Worm (Caenorhabditis elegans) whole organism, L4 larva: ENCODE results near the gene sto-2.

ENCODE experiments used
- D1046.2 ChIP-seq: fragments of 200-800 bp; sonication (Bioruptor generic); IDR thresholded peaks from 2 replicates; pipeline ENCODE4 v1.3.6; 2022; ENCODE audit warnings: missing genetic modification characterization, missing compliant biosample characterization
- F26F4.8 ChIP-seq: fragments of 200-800 bp; sonication (Bioruptor generic); conservative IDR thresholded peaks from 2 replicates; pipeline ENCODE4 v1.3.6; 2022; ENCODE audit warnings: missing genetic modification characterization, missing compliant biosample characterization
- R02D3.7 ChIP-seq: fragments of 150-350 bp; sonication (generic microtip); optimal IDR thresholded peaks from 3 replicates; lab custom pipeline; 2014; ENCODE audit warnings: missing biosample characterization, missing genetic modification characterization
- T20F7.1 ChIP-seq: fragments of 200-800 bp; sonication (Bioruptor generic); optimal IDR thresholded peaks from 2 replicates; lab custom pipeline; 2018; ENCODE audit warnings: mild to moderate bottlenecking, missing genetic modification characterization, missing compliant biosample characterization
- Y5F2A.4 ChIP-seq: fragments of 200-800 bp; sonication (Bioruptor generic); optimal IDR thresholded peaks from 2 replicates; lab custom pipeline; 2018; ENCODE audit warnings: mild to moderate bottlenecking, missing genetic modification characterization, missing compliant biosample characterization
- ZK546.5 ChIP-seq, 2 experiments: sonication (generic microtip); optimal IDR thresholded peaks; 2 replicates each; lab custom pipeline; 2017; ENCODE audit warnings: missing biosample characterization in 2 of 2, missing genetic modification characterization in 2 of 2
- aha-1 ChIP-seq: fragments of 150-350 bp; peaks from one replicate; lab custom pipeline; 2014; ENCODE audit warnings: missing biosample characterization, missing genetic modification characterization
- aly-2 ChIP-seq: sonication (generic microtip); optimal IDR thresholded peaks from 2 replicates; lab custom pipeline; 2018; ENCODE audit warnings: missing biosample characterization, missing genetic modification characterization
- ama-1 ChIP-seq: fragments of 150-350 bp; optimal IDR thresholded peaks from 2 replicates; lab custom pipeline; 2014; ENCODE audit warnings: inconsistent platforms, mixed read lengths
- arid-1 ChIP-seq: fragments of 200-800 bp; sonication (Bioruptor generic); conservative IDR thresholded peaks from 2 replicates; pipeline ENCODE4 v1.3.6; 2022; ENCODE audit warnings: missing genetic modification reagents, missing genetic modification characterization, missing compliant biosample characterization
- attf-4 ChIP-seq: sonication (generic microtip); optimal IDR thresholded peaks from 3 replicates; lab custom pipeline; 2017; ENCODE audit warnings: missing biosample characterization, missing genetic modification characterization
- ceh-28 ChIP-seq: fragments of 150-350 bp; optimal IDR thresholded peaks from 2 replicates; lab custom pipeline; 2014; ENCODE audit warnings: missing biosample characterization, missing genetic modification reagents, missing genetic modification characterization
- ceh-44 ChIP-seq: fragments of 200-800 bp; sonication (Bioruptor generic); IDR thresholded peaks from 2 replicates; pipeline ENCODE4 v1.3.6; 2022; ENCODE audit warnings: missing genetic modification reagents, missing genetic modification characterization, missing compliant biosample characterization
- daf-19 ChIP-seq: fragments of 200-800 bp; sonication (Bioruptor generic); conservative IDR thresholded peaks from 2 replicates; pipeline ENCODE4 v1.3.6; 2022; ENCODE audit warnings: missing genetic modification characterization, missing compliant biosample characterization
- dmd-6 ChIP-seq: fragments of 200-800 bp; sonication (Bioruptor generic); IDR thresholded peaks from 2 replicates; pipeline ENCODE4 v1.3.6; 2022; ENCODE audit warnings: missing genetic modification reagents, missing genetic modification characterization, missing compliant biosample characterization
- dmd-8 ChIP-seq: fragments of 200-800 bp; sonication (Bioruptor generic); IDR thresholded peaks from 2 replicates; pipeline ENCODE4 v1.3.6; 2022; ENCODE audit warnings: missing genetic modification characterization, missing compliant biosample characterization
- dmd-9 ChIP-seq: fragments of 200-800 bp; sonication (Bioruptor generic); IDR thresholded peaks from 2 replicates; pipeline ENCODE4 v1.3.6; 2022; ENCODE audit warnings: missing genetic modification reagents, missing genetic modification characterization, missing compliant biosample characterization
- duxl-1 ChIP-seq: sonication (generic microtip); optimal IDR thresholded peaks from 2 replicates; lab custom pipeline; 2016; ENCODE audit warnings: mild to moderate bottlenecking, missing genetic modification characterization, moderate library complexity, missing compliant biosample characterization; ENCODE audit not compliant: poor library complexity
- dve-1 ChIP-seq: sonication (generic microtip); optimal IDR thresholded peaks from 2 replicates; lab custom pipeline; 2017; ENCODE audit warnings: antibody characterized with exemption, mild to moderate bottlenecking, missing genetic modification characterization, missing compliant biosample characterization; ENCODE audit not compliant: insufficient read depth
- gei-8 ChIP-seq: fragments of 200-800 bp; sonication (Bioruptor generic); optimal IDR thresholded peaks from 2 replicates; lab custom pipeline; 2018; ENCODE audit warnings: mild to moderate bottlenecking, missing genetic modification characterization, missing compliant biosample characterization
- hlh-11 ChIP-seq: fragments of 200-800 bp; sonication (Bioruptor generic); optimal IDR thresholded peaks from 2 replicates; lab custom pipeline; 2018; ENCODE audit warnings: mild to moderate bottlenecking, missing genetic modification characterization, missing compliant biosample characterization
- lin-13 ChIP-seq: fragments of 150-350 bp; optimal IDR thresholded peaks from 2 replicates; lab custom pipeline; 2014; ENCODE audit warnings: missing biosample characterization, missing genetic modification reagents, missing genetic modification characterization
- lin-15B ChIP-seq: fragments of 150-350 bp; sonication (generic microtip); optimal IDR thresholded peaks from 3 replicates; lab custom pipeline; 2014; ENCODE audit warnings: missing biosample characterization, missing genetic modification characterization
- lin-39 ChIP-seq: fragments of 150-350 bp; optimal IDR thresholded peaks from 2 replicates; lab custom pipeline; 2014; ENCODE audit warnings: missing biosample characterization, missing genetic modification reagents, missing genetic modification characterization
- lsy-2 ChIP-seq, 2 experiments: fragments of 150-350 bp in 1 of 2; sonication (generic microtip) in 1 of 2; optimal IDR thresholded peaks; 2 replicates each; lab custom pipeline; 2014 to 2017; ENCODE audit warnings: missing biosample characterization in 2 of 2, missing genetic modification characterization in 2 of 2
- madf-5 ChIP-seq, 2 experiments: fragments of 200-800 bp; sonication (Bioruptor generic); IDR thresholded peaks; 2 replicates each; pipeline ENCODE4 v1.3.6; 2022; ENCODE audit warnings: missing compliant biosample characterization in 2 of 2, missing genetic modification characterization in 2 of 2
- madf-9 ChIP-seq: fragments of 200-800 bp; sonication (Bioruptor generic); conservative IDR thresholded peaks from 2 replicates; pipeline ENCODE4 v1.3.6; 2022; ENCODE audit warnings: missing genetic modification reagents, missing genetic modification characterization, missing compliant biosample characterization
- mdl-1 ChIP-seq, 2 experiments: fragments of 150-350 bp in 1 of 2; sonication (generic microtip) in 1 of 2; optimal IDR thresholded peaks; 2 replicates each; lab custom pipeline; 2014 to 2017; ENCODE audit warnings: missing biosample characterization in 2 of 2, missing genetic modification characterization in 2 of 2
- mdt-29 ChIP-seq: fragments of 200-800 bp; sonication (Bioruptor generic); IDR thresholded peaks from 2 replicates; pipeline ENCODE4 v1.3.6; 2022; ENCODE audit warnings: missing genetic modification reagents, missing genetic modification characterization, missing compliant biosample characterization
- mxl-2 ChIP-seq: fragments of 200-800 bp; sonication (Bioruptor generic); conservative IDR thresholded peaks from 2 replicates; pipeline ENCODE4 v1.3.6; 2022; ENCODE audit warnings: missing genetic modification reagents, missing genetic modification characterization, missing compliant biosample characterization
- mxl-3 ChIP-seq: fragments of 200-800 bp; sonication (Bioruptor generic); optimal IDR thresholded peaks from 2 replicates; lab custom pipeline; 2018; ENCODE audit warnings: mild to moderate bottlenecking, missing genetic modification characterization, missing compliant biosample characterization
- nhr-28 ChIP-seq: fragments of 150-350 bp; optimal IDR thresholded peaks from 2 replicates; lab custom pipeline; 2014; ENCODE audit warnings: missing biosample characterization, missing genetic modification characterization
- nhr-42 ChIP-seq: fragments of 200-800 bp; sonication (Bioruptor generic); IDR thresholded peaks from 2 replicates; pipeline ENCODE4 v1.3.6; 2022; ENCODE audit warnings: missing genetic modification characterization, missing compliant biosample characterization
- pha-4 ChIP-seq, 2 experiments: fragments of 150-350 bp in 1 of 2; fragments of 200-800 bp in 1 of 2; sonication (Bioruptor generic) in 1 of 2; IDR thresholded peaks in 1 of 2; optimal IDR thresholded peaks in 1 of 2; 2 replicates each; pipeline versions ENCODE4 v1.3.6 to Lab custom; 2014 to 2022; ENCODE audit warnings: missing genetic modification characterization in 2 of 2, missing genetic modification reagents in 2 of 2, missing biosample characterization in 1 of 2, missing compliant biosample characterization in 1 of 2
- saeg-2 ChIP-seq: fragments of 200-800 bp; sonication (Bioruptor generic); IDR thresholded peaks from 2 replicates; pipeline ENCODE4 v1.3.6; 2022; ENCODE audit warnings: missing genetic modification reagents, missing genetic modification characterization, missing compliant biosample characterization
- sdz-12 ChIP-seq: fragments of 200-800 bp; sonication (Bioruptor generic); optimal IDR thresholded peaks from 2 replicates; lab custom pipeline; 2018; ENCODE audit warnings: mild to moderate bottlenecking, missing genetic modification characterization, missing compliant biosample characterization
- set-16 ChIP-seq: fragments of 200-800 bp; sonication (Bioruptor generic); IDR thresholded peaks from 2 replicates; pipeline ENCODE4 v1.3.6; 2022; ENCODE audit warnings: missing genetic modification reagents, missing genetic modification characterization, missing compliant biosample characterization
- snpc-4 ChIP-seq: fragments of 150-350 bp; optimal IDR thresholded peaks from 2 replicates; lab custom pipeline; 2014; ENCODE audit warnings: missing biosample characterization, missing genetic modification characterization
- tra-1 ChIP-seq: fragments of 200-800 bp; sonication (Bioruptor generic); IDR thresholded peaks from 2 replicates; pipeline ENCODE4 v1.3.6; 2022; ENCODE audit warnings: missing genetic modification reagents, missing genetic modification characterization, missing compliant biosample characterization
- unc-130 ChIP-seq: sonication (generic microtip); optimal IDR thresholded peaks from 2 replicates; lab custom pipeline; 2016; ENCODE audit warnings: missing genetic modification reagents, missing genetic modification characterization, missing compliant biosample characterization
- unc-39 ChIP-seq: sonication (generic microtip); optimal IDR thresholded peaks from 2 replicates; lab custom pipeline; 2017; ENCODE audit warnings: missing biosample characterization, missing genetic modification characterization
- unc-62 ChIP-seq, 3 experiments: fragments of 150-350 bp in 1 of 3; sonication (generic microtip); optimal IDR thresholded peaks in 2 of 3; peaks in 1 of 3; 1 replicate in 1 of 3; 2 replicates in 2 of 3; lab custom pipeline; 2014 to 2017; ENCODE audit warnings: missing biosample characterization in 3 of 3, missing genetic modification characterization in 3 of 3, missing genetic modification reagents in 3 of 3, missing genotype in 1 of 3
- zag-1 ChIP-seq: fragments of 150-350 bp; optimal IDR thresholded peaks from 2 replicates; lab custom pipeline; 2014; ENCODE audit warnings: missing biosample characterization, missing genetic modification characterization
- ztf-7 ChIP-seq: fragments of 150-350 bp; optimal IDR thresholded peaks from 2 replicates; lab custom pipeline; 2014; ENCODE audit warnings: missing biosample characterization, missing genetic modification characterization

Gene sto-2

DNA sequence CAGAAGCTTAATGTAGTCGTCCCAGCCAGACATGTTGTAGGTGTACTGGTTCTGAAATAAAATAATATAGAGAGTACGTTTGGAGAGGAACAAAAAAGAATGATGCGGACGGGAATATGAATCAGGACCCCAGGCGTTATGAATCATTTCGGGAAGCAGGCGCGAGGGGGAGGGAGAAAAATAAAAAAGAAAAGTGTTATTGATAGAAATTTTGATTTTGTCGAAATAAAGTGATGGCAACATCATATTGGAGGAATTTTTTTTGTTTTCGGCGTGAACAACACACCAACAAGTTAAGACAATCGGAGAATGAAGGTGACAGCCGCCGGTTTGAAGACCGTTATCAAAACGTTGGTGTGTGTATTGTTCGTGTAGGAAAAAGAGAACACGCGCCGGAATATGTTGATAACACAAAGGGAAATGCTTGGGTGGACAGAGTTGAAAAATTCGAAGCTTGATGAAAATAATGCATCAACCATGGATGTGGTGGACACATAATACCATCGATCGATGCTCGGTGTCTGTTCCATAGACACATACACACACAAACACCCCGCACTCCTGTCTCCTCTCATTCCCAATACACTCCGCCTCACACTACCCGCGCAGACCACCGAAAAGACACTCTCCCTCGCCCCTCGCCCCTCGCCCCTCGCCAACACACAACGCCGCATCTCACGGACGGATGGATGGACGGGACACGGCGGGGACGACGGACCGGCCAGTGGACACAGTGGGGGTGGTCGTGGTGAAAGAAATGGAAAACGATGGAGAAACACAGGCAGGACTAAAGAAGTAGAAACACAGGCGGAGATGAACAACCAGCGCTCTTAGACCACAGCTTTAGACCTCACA, 31.1 kb upstream of the sto-2 start, which contains the start of gene pfn-2 (continued):
- TF ChIP-seq unc-130 (no peak), ZK546.5 (tag; optimal IDR thresholded peaks at IDR 0.05; lab: Kevin White, UChicago) (no peak), madf-5 (GFP tag; IDR thresholded peaks at IDR 0.05; lab: Robert Waterston, UW) (no peak), hlh-11 (tag; lab: Kevin White, UChicago) (peak; percentile 63), daf-19 (GFP tag; lab: Robert Waterston, UW) (no peak), dve-1 (tag; lab: Kevin White, UChicago) (peak; percentile 19), snpc-4 (tag; lab: Kevin White, UChicago) (no peak), mdl-1 (tag; optimal IDR thresholded peaks at IDR 0.05; lab: Kevin White, UChicago) (peak in 1 of 2 experiments; percentile 48), dmd-6 (GFP tag; lab: Robert Waterston, UW) (peak; percentile 40), R02D3.7 (tag; lab: Kevin White, UChicago) (no peak), lsy-2 (tag; optimal IDR thresholded peaks at IDR 0.05; lab: Kevin White, UChicago) (peak in 1 of 2 experiments; percentile 14), dmd-9 (GFP tag; lab: Robert Waterston, UW) (0 out of 2 replicates have a peak, but pooled peaks have one; percentile 32), zag-1 (tag; lab: Kevin White, UChicago) (no peak), mxl-3 (GFP tag; lab: Kevin White, UChicago) (peak; percentile 85), pha-4 (GFP tag; IDR thresholded peaks at IDR 0.05; lab: Robert Waterston, UW) (peak; percentile 5; the same call in 1 of the 2 replicates), pha-4 (tag; optimal IDR thresholded peaks at IDR 0.05; lab: Kevin White, UChicago) (no peak)

- peak; percentile 13 for TF ChIP-seq hlh-11 (tag; lab: Kevin White, UChicago)
- no peak for TF ChIP-seq Y5F2A.4
- no peak for TF ChIP-seq dve-1 (tag; lab: Kevin White, UChicago)
- TF ChIP-seq pha-4 (GFP tag; IDR thresholded peaks at IDR 0.05; lab: Robert Waterston, UW): no peak
- no peak for TF ChIP-seq pha-4 (tag; optimal IDR thresholded peaks at IDR 0.05; lab: Kevin White, UChicago)
- TF ChIP-seq ceh-28 (tag; lab: Kevin White, UChicago): no peak
- no peak for TF ChIP-seq zag-1 (tag; lab: Kevin White, UChicago)
- TF ChIP-seq F26F4.8: no peak
- no peak for TF ChIP-seq unc-39 (tag; lab: Kevin White, UChicago)
- no peak for TF ChIP-seq daf-19 (GFP tag; lab: Robert Waterston, UW)
- no peak for TF ChIP-seq attf-4
- TF ChIP-seq arid-1: no peak
- TF ChIP-seq R02D3.7 (tag; lab: Kevin White, UChicago): no peak
- no peak for TF ChIP-seq dmd-8 (GFP tag; lab: Robert Waterston, UW)
- TF ChIP-seq duxl-1 (tag; lab: Kevin White, UChicago): peak; percentile 47
- TF ChIP-seq nhr-28 (tag; lab: Kevin White, UChicago): peak; percentile 7
- no peak for TF ChIP-seq T20F7.1 (GFP tag; lab: Kevin White, UChicago)
- no peak for TF ChIP-seq saeg-2 (GFP tag; lab: Robert Waterston, UW)
- TF ChIP-seq gei-8 (GFP tag; lab: Kevin White, UChicago): no peak
- no peak for TF ChIP-seq tra-1
- TF ChIP-seq aha-1 (tag; lab: Kevin White, UChicago): peak; percentile 94
- no peak for TF ChIP-seq lin-13 (GFP tag; lab: Kevin White, UChicago)
- peak in 1 of 2 experiments; percentile 5 for TF ChIP-seq unc-62 (GFP tag; optimal IDR thresholded peaks at IDR 0.05 in 1 of 2; lab: Kevin White, UChicago)
- no peak for TF ChIP-seq unc-62 (tag; optimal IDR thresholded peaks at IDR 0.05; lab: Kevin White, UChicago)
- no peak for TF ChIP-seq set-16 (GFP tag; lab: Robert Waterston, UW)
- TF ChIP-seq mxl-2 (GFP tag; lab: Robert Waterston, UW): no peak
- TF ChIP-seq sdz-12: no peak
- no peak for TF ChIP-seq ceh-44
- no peak for TF ChIP-seq aly-2 (tag; lab: Kevin White, UChicago)
- TF ChIP-seq ZK546.5 (tag; optimal IDR thresholded peaks at IDR 0.05; lab: Kevin White, UChicago): no peak
- no peak for TF ChIP-seq ama-1 (lab: Kevin White, UChicago)
- no peak for TF ChIP-seq lin-39 (tag; lab: Kevin White, UChicago)
- no peak for TF ChIP-seq lin-15B (tag; lab: Kevin White, UChicago)
- TF ChIP-seq nhr-42: no peak
- no peak for TF ChIP-seq ztf-7 (tag; lab: Kevin White, UChicago)
- no peak for TF ChIP-seq madf-9 (GFP tag; lab: Robert Waterston, UW)
- no peak for TF ChIP-seq mxl-3 (GFP tag; lab: Kevin White, UChicago)
- no peak for TF ChIP-seq mdt-29 (GFP tag; lab: Robert Waterston, UW)
- no peak for TF ChIP-seq D1046.2 (GFP tag; lab: Robert Waterston, UW)
Measured at ce11 chrX:5348529-5349148, 25.5 kb upstream of the sto-2 start, which contains the start of gene syx-3. syx-3 (plus strand) TSS chrX:5349098.
